Fruit fly (Drosophila melanogaster): Measurements from ENCODE around the gene RhoGAP71E.

DNA sequence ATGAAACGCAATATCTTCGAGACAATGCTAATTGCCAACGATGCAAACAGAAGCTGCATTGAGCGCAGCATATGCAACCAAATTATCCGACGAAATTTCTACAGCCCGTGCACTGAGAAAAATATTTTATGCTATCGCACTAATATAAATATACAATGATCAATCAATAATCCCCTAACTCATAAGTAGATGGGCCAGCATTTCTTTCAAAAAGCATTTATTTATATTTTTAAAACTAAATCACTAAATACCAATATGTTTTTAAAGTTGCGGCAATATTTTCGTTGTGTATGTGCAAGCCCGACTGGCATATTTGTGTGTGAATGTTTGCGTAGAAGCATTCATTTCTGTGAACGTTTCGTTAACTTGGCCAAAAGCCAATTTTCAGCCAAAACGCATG, 57.5 kb downstream of the RhoGAP71E start:
- no peak for TF ChIP-seq CG32121 (GFP tag; IDR thresholded peaks at IDR 0.05)
- TF ChIP-seq CG34367 (tag; optimal IDR thresholded peaks at IDR 0.05): no peak
- no peak for TF ChIP-seq Snoo (tag; optimal IDR thresholded peaks at IDR 0.05)
- TF ChIP-seq EcR (GFP tag; optimal IDR thresholded peaks at IDR 0.05): no peak
- no peak for TF ChIP-seq CG14655 (GFP tag; optimal IDR thresholded peaks at IDR 0.05)
- no peak for TF ChIP-seq CG15710 (tag; optimal IDR thresholded peaks at IDR 0.05)
- no peak for TF ChIP-seq gl (tag; optimal IDR thresholded peaks at IDR 0.05)
- no peak for TF ChIP-seq CG12605 (GFP tag; IDR thresholded peaks at IDR 0.05)
- TF ChIP-seq CG13204 (GFP tag; optimal IDR thresholded peaks at IDR 0.05): no peak
- TF ChIP-seq Ets98B (GFP tag; IDR thresholded peaks at IDR 0.05): no peak
- TF ChIP-seq D1 (tag; optimal IDR thresholded peaks at IDR 0.05): no peak
